Worm (Caenorhabditis elegans): ENCODE measurements around the gene stdh-1.

DNA sequence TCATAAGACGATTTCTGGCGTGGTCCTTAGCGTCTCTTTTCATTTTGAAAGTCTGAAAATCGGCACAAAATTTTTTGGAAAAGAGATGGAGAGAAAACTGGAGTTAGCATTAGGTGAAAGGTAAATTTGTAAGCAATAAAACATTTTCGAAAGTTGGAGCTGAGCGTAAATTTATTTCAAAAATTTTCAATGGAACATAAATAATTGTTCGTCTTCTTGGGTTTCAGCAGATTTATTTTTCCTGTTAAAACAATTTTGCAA is 2.6 kb downstream of the stdh-1 start, which contains the start of gene C06B3.6:
- no peak for TF ChIP-seq B0310.2 (tag; optimal IDR thresholded peaks at IDR 0.05)
- TF ChIP-seq ama-1 (optimal IDR thresholded peaks at IDR 0.05): no peak
- no peak for TF ChIP-seq tbx-11 (GFP tag; IDR thresholded peaks at IDR 0.05)
- TF ChIP-seq scrt-1 (GFP tag; IDR thresholded peaks at IDR 0.05): no peak

Measured in whole organism, early embryonic.